Worm (Caenorhabditis elegans): ENCODE results near the gene F52B11.2.

Gene F52B11.2

ce11 chrIV:14083505-14083904 lies at the start of gene F52B11.2:
Gene F52B11.2, plus strand, starts transcription at chrIV:14083568.
- TF ChIP-seq ceh-16 (tag; optimal IDR thresholded peaks at IDR 0.05) (no peak), mdl-1 (tag; optimal IDR thresholded peaks at IDR 0.05) (no peak), gmeb-1 (tag; optimal IDR thresholded peaks at IDR 0.05) (no peak), blmp-1 (tag; optimal IDR thresholded peaks at IDR 0.05; ENCODE audit: insufficient read depth) (no peak), ceh-82 (tag; optimal IDR thresholded peaks at IDR 0.05) (no peak), lin-39 (tag; optimal IDR thresholded peaks at IDR 0.05) (no peak)

ce11 chrIV:14033752-14034570 lies 49.4 kb upstream of the F52B11.2 start:
- TF ChIP-seq Y55F3AM.14 (GFP tag; optimal IDR thresholded peaks at IDR 0.05) = peak; percentile 62
- TF ChIP-seq aly-2 (tag; optimal IDR thresholded peaks at IDR 0.05) = no peak
- peak; percentile 66 for TF ChIP-seq ceh-82 (tag; optimal IDR thresholded peaks at IDR 0.05)
- peak; percentile 68 for TF ChIP-seq sma-3 (GFP tag; optimal IDR thresholded peaks at IDR 0.05)
- peak; percentile 100 for TF ChIP-seq ama-1 (optimal IDR thresholded peaks at IDR 0.05)
- 0 out of 2 replicates have a peak, but pooled peaks have one; percentile 33 for TF ChIP-seq ztf-1 (GFP tag; conservative IDR thresholded peaks at IDR 0.05)
- no peak for TF ChIP-seq R02D3.7 (tag; optimal IDR thresholded peaks at IDR 0.05)
- TF ChIP-seq egl-27 (tag; optimal IDR thresholded peaks at IDR 0.05) = peak; percentile 74
- no peak for TF ChIP-seq blmp-1 (tag; optimal IDR thresholded peaks at IDR 0.05; ENCODE audit: insufficient read depth)
- TF ChIP-seq nhr-77 (tag; optimal IDR thresholded peaks at IDR 0.05) = no peak
- TF ChIP-seq ceh-16 (tag; optimal IDR thresholded peaks at IDR 0.05) = peak; percentile 96
- peak; percentile 35 for TF ChIP-seq nhr-237 (tag; optimal IDR thresholded peaks at IDR 0.05)
- no peak for TF ChIP-seq mbf-1 (tag; optimal IDR thresholded peaks at IDR 0.05)
- no peak for TF ChIP-seq lin-39 (tag; optimal IDR thresholded peaks at IDR 0.05)
- TF ChIP-seq ztf-11 (tag; optimal IDR thresholded peaks at IDR 0.05) = peak; percentile 72
- TF ChIP-seq nhr-21 (tag; optimal IDR thresholded peaks at IDR 0.05) = peak; percentile 71
- TF ChIP-seq nhr-11 (tag; optimal IDR thresholded peaks at IDR 0.05) = peak; percentile 20
- no peak for TF ChIP-seq nhr-23 (tag; optimal IDR thresholded peaks at IDR 0.05)
- TF ChIP-seq nhr-129 (tag; optimal IDR thresholded peaks at IDR 0.05) = peak; percentile 96
- TF ChIP-seq unc-39 (tag; optimal IDR thresholded peaks at IDR 0.05) = peak; percentile 49
- peak; percentile 42 for TF ChIP-seq nhr-6 (tag; optimal IDR thresholded peaks at IDR 0.05)
- TF ChIP-seq fos-1 (tag; optimal IDR thresholded peaks at IDR 0.05) = peak; percentile 77
- TF ChIP-seq nhr-12 (tag; optimal IDR thresholded peaks at IDR 0.05) = no peak
- TF ChIP-seq unc-62 (GFP tag; optimal IDR thresholded peaks at IDR 0.05) = peak; percentile 68
- no peak for TF ChIP-seq skn-1 (tag; optimal IDR thresholded peaks at IDR 0.05)
- TF ChIP-seq ZK546.5 (tag; optimal IDR thresholded peaks at IDR 0.05) = no peak
- peak; percentile 28 to 65 for TF ChIP-seq lsy-2 (tag; optimal IDR thresholded peaks at IDR 0.05)
- TF ChIP-seq F13H6.1 (tag; optimal IDR thresholded peaks at IDR 0.05) = no peak
- TF ChIP-seq crh-2 (tag; optimal IDR thresholded peaks at IDR 0.05) = peak; percentile 79
- peak; percentile 80 for TF ChIP-seq zag-1 (tag; optimal IDR thresholded peaks at IDR 0.05)
- peak; percentile 83 for TF ChIP-seq nhr-25 (tag; optimal IDR thresholded peaks at IDR 0.05)
- TF ChIP-seq nhr-10 (tag; optimal IDR thresholded peaks at IDR 0.05) = peak; percentile 19
- peak; percentile 77 for TF ChIP-seq sem-4 (tag; optimal IDR thresholded peaks at IDR 0.05)
- TF ChIP-seq dmd-4 (tag; optimal IDR thresholded peaks at IDR 0.05) = peak; percentile 18
- TF ChIP-seq snpc-4 (tag; optimal IDR thresholded peaks at IDR 0.05) = no peak
- TF ChIP-seq peb-1 (tag; optimal IDR thresholded peaks at IDR 0.05) = peak; percentile 66
- peak; percentile 77 for TF ChIP-seq mab-5 (tag; optimal IDR thresholded peaks at IDR 0.05)
- peak; percentile 42 for TF ChIP-seq C34F6.9 (tag; optimal IDR thresholded peaks at IDR 0.05)
- TF ChIP-seq mdl-1 (tag; optimal IDR thresholded peaks at IDR 0.05) = peak; percentile 87
- TF ChIP-seq ztf-4 (tag; optimal IDR thresholded peaks at IDR 0.05) = no peak
- TF ChIP-seq unc-55 (GFP tag; optimal IDR thresholded peaks at IDR 0.05) = peak; percentile 60
- peak; percentile 67 for TF ChIP-seq lin-13 (GFP tag; optimal IDR thresholded peaks at IDR 0.05)
- no peak for TF ChIP-seq elt-3 (tag; optimal IDR thresholded peaks at IDR 0.05)
- no peak for TF ChIP-seq alr-1 (tag; optimal IDR thresholded peaks at IDR 0.05)
- peak; percentile 96 for TF ChIP-seq sma-9 (GFP tag; optimal IDR thresholded peaks at IDR 0.05)
- no peak for TF ChIP-seq sma-9 (tag; optimal IDR thresholded peaks at IDR 0.05)
- peak; percentile 81 for TF ChIP-seq lin-11 (tag; optimal IDR thresholded peaks at IDR 0.05)
- peak; percentile 44 for TF ChIP-seq elt-1 (tag; optimal IDR thresholded peaks at IDR 0.05)
- TF ChIP-seq gmeb-1 (tag; optimal IDR thresholded peaks at IDR 0.05) = peak; percentile 48
